Fruit fly (Drosophila melanogaster) whole organism, pupa: ENCODE data around the gene CG15332.

Experiments
- CG12605 ChIP-seq: fragments of 200-800 bp; sonication (Bioruptor generic); IDR thresholded peaks from 2 replicates; pipeline ENCODE4 v1.3.6; 2022; ENCODE audit warnings: missing biosample characterization, missing genetic modification characterization
- CG13204 ChIP-seq: fragments of 200-800 bp; sonication (Bioruptor generic); optimal IDR thresholded peaks from 2 replicates; lab custom pipeline; 2018; ENCODE audit warnings: missing biosample characterization, mild to moderate bottlenecking, missing genetic modification characterization, moderate library complexity
- CG14655 ChIP-seq: fragments of 200-800 bp; sonication (Bioruptor generic); optimal IDR thresholded peaks from 3 replicates; lab custom pipeline; 2017; ENCODE audit warnings: mild to moderate bottlenecking, missing biosample characterization, missing genetic modification reagents, missing genetic modification characterization
- CG15710 ChIP-seq: fragments of 200-800 bp; sonication (Bioruptor generic); optimal IDR thresholded peaks from 2 replicates; lab custom pipeline; 2018; ENCODE audit warnings: missing biosample characterization, mild to moderate bottlenecking, missing genetic modification characterization, moderate library complexity
- CG17806 ChIP-seq: fragments of 200-800 bp; sonication (Bioruptor generic); optimal IDR thresholded peaks from 2 replicates; lab custom pipeline; 2018; ENCODE audit warnings: missing biosample characterization, mild to moderate bottlenecking, missing genetic modification characterization, moderate library complexity
- CG34367 ChIP-seq: fragments of 200-800 bp; sonication (Bioruptor generic); optimal IDR thresholded peaks from 2 replicates; lab custom pipeline; 2018; ENCODE audit warnings: missing biosample characterization, mild to moderate bottlenecking, missing genetic modification characterization
- CG8301 ChIP-seq: fragments of 200-800 bp; sonication (Bioruptor generic); optimal IDR thresholded peaks from 2 replicates; lab custom pipeline; 2018; ENCODE audit warnings: missing biosample characterization, mild to moderate bottlenecking, missing genetic modification characterization
- EcR ChIP-seq: fragments of 200-800 bp; sonication (Bioruptor generic); optimal IDR thresholded peaks from 3 replicates; lab custom pipeline; 2019; ENCODE audit warnings: missing biosample characterization, missing genetic modification characterization, mild to moderate bottlenecking, moderate library complexity, missing genetic modification reagents
- Pif1B ChIP-seq: fragments of 200-800 bp; sonication (Bioruptor generic); optimal IDR thresholded peaks from 3 replicates; lab custom pipeline; 2016; ENCODE audit warnings: missing biosample characterization, missing genetic modification characterization
- fd96Ca ChIP-seq: fragments of 200-800 bp; sonication (Bioruptor generic); IDR thresholded peaks from 3 replicates; pipeline ENCODE4 v1.3.6; 2022; ENCODE audit warnings: missing biosample characterization, missing genetic modification characterization
- rn ChIP-seq: fragments of 200-800 bp; sonication (Bioruptor generic); IDR thresholded peaks from 2 replicates; pipeline ENCODE4 v1.3.6; 2022; ENCODE audit warnings: missing biosample characterization, missing genetic modification characterization

DNA sequence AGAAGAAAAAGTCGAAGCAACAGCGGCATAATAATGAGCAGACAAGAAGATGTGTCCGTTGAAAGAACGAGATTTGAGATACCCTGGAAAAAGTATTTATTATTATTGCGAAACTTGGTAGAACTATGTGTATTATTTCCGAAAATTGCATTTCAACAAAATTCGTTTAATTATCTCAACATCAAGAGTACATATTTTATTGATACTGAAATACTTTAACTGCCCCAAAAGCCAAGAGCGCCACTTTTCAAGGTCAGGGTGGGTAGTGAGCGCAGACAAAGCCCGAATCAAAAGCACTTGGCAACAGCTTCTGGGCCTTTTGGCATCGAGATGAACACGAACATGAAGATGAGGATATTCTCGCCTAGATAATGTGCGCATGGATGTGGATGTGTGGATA is 23.4 kb upstream of the CG15332 start:
- peak; percentile 2 for TF ChIP-seq Pif1B (GFP tag; lab: Kevin White, UChicago)
- no peak for TF ChIP-seq EcR
- TF ChIP-seq fd96Ca (GFP tag; lab: Robert Waterston, UW), result no peak
- peak; percentile 52 for TF ChIP-seq CG17806
- TF ChIP-seq CG8301, result peak; percentile 36
- TF ChIP-seq CG34367 (tag; lab: Kevin White, UChicago), result peak; percentile 43
- TF ChIP-seq rn (GFP tag; lab: Robert Waterston, UW), result no peak
- no peak for TF ChIP-seq CG12605 (GFP tag; lab: Robert Waterston, UW)
- peak; percentile 58 for TF ChIP-seq CG14655 (GFP tag; lab: Kevin White, UChicago)
- TF ChIP-seq CG15710 (tag; lab: Kevin White, UChicago), result peak; percentile 36
- no peak for TF ChIP-seq CG13204 (GFP tag; lab: Kevin White, UChicago)
